Worm (Caenorhabditis elegans): ENCODE data around the gene ocr-1.

ce11 chrV:10798090-10798489, 33.9 kb downstream of the ocr-1 start, which contains the start of gene srh-184:
- TF ChIP-seq ztf-23 (GFP tag; IDR thresholded peaks at IDR 0.05) = no peak
- no peak for TF ChIP-seq ref-1 (GFP tag; conservative IDR thresholded peaks at IDR 0.05)
- TF ChIP-seq ztf-29 (GFP tag; IDR thresholded peaks at IDR 0.05) = no peak
- no peak for TF ChIP-seq flt-1 (GFP tag; IDR thresholded peaks at IDR 0.05)
- no peak for TF ChIP-seq med-1 (GFP tag; optimal IDR thresholded peaks at IDR 0.05; ENCODE audit: insufficient read depth)
- no peak for TF ChIP-seq cog-1 (tag; optimal IDR thresholded peaks at IDR 0.05)

Data from whole organism, midembryonic.